Worm (Caenorhabditis elegans) whole organism, late embryonic: ENCODE data around the gene F55A4.7.

Experiments
- ama-1 ChIP-seq: fragments of 150-350 bp; optimal IDR thresholded peaks from 2 replicates; lab custom pipeline; 2014
- ceh-2 ChIP-seq: sonication (generic microtip); optimal IDR thresholded peaks from 2 replicates; lab custom pipeline; 2016; ENCODE audit warnings: missing genotype, missing genetic modification characterization, missing compliant biosample characterization
- ceh-30 ChIP-seq: fragments of 150-350 bp; optimal IDR thresholded peaks from 2 replicates; lab custom pipeline; 2014; ENCODE audit warnings: missing biosample characterization, missing genetic modification characterization
- hlh-30 ChIP-seq: sonication (generic microtip); optimal IDR thresholded peaks from 2 replicates; lab custom pipeline; 2017; ENCODE audit warnings: antibody characterized with exemption, missing genetic modification characterization, missing compliant biosample characterization; ENCODE audit not compliant: insufficient read depth
- pha-4 ChIP-seq: fragments of 150-350 bp; optimal IDR thresholded peaks from 2 replicates; lab custom pipeline; 2018; ENCODE audit warnings: missing biosample characterization, missing genetic modification reagents, missing genetic modification characterization
- pqm-1 ChIP-seq: sonication (generic microtip); optimal IDR thresholded peaks from 2 replicates; lab custom pipeline; 2016; ENCODE audit warnings: missing genetic modification characterization, missing compliant biosample characterization

ce11 chrX:1088048-1088447 lies 49.8 kb upstream of the F55A4.7 start, which contains the start of gene rei-2:
- TF ChIP-seq ama-1 (lab: Kevin White, UChicago): no peak
- no peak for TF ChIP-seq pqm-1 (tag; lab: Kevin White, UChicago)
- TF ChIP-seq hlh-30 (tag; lab: Kevin White, UChicago): no peak
- no peak for TF ChIP-seq ceh-2 (tag; lab: Kevin White, UChicago)
- no peak for TF ChIP-seq ceh-30 (tag; lab: Kevin White, UChicago)
- no peak for TF ChIP-seq pha-4
